Worm (Caenorhabditis elegans) whole organism, L4 larva: ENCODE data around the gene C10C6.13.

Experiments used
- F37D6.2 ChIP-seq: sonication (generic microtip); optimal IDR thresholded peaks from 2 replicates; lab custom pipeline; 2016; ENCODE audit warnings: mild to moderate bottlenecking, missing genetic modification characterization, missing compliant biosample characterization
- Y5F2A.4 ChIP-seq: fragments of 200-800 bp; sonication (Bioruptor generic); optimal IDR thresholded peaks from 2 replicates; lab custom pipeline; 2018; ENCODE audit warnings: mild to moderate bottlenecking, missing genetic modification characterization, missing compliant biosample characterization
- aha-1 ChIP-seq: fragments of 150-350 bp; peaks from one replicate; lab custom pipeline; 2014; ENCODE audit warnings: missing biosample characterization, missing genetic modification characterization
- ceh-32 ChIP-seq: sonication (generic microtip); optimal IDR thresholded peaks from 2 replicates; lab custom pipeline; 2016; ENCODE audit warnings: mild to moderate bottlenecking, missing genetic modification characterization, missing compliant biosample characterization; ENCODE audit not compliant: poor library complexity
- ceh-82 ChIP-seq: sonication (generic microtip); optimal IDR thresholded peaks from 2 replicates; lab custom pipeline; 2017; ENCODE audit warnings: missing biosample characterization, missing genetic modification characterization
- cey-2 ChIP-seq: sonication (generic microtip); optimal IDR thresholded peaks from 3 replicates; lab custom pipeline; 2017; ENCODE audit warnings: missing genetic modification characterization, mild to moderate bottlenecking, missing compliant biosample characterization, antibody characterized with exemption, borderline replicate concordance; ENCODE audit not compliant: insufficient read depth
- daf-16 ChIP-seq, 3 experiments: sonication (generic microtip); optimal IDR thresholded peaks; 2 replicates each; lab custom pipeline; 2016 to 2017; ENCODE audit warnings: missing genetic modification characterization in 3 of 3, missing genetic modification reagents in 3 of 3, mild to moderate bottlenecking in 2 of 3, missing compliant biosample characterization in 2 of 3, missing biosample characterization in 1 of 3, moderate library complexity in 1 of 3
- daf-8 ChIP-seq: fragments of 200-800 bp; sonication (Bioruptor generic); IDR thresholded peaks from 2 replicates; pipeline ENCODE4 v1.3.6; 2022; ENCODE audit warnings: missing genetic modification characterization, missing compliant biosample characterization
- dmd-6 ChIP-seq: fragments of 200-800 bp; sonication (Bioruptor generic); IDR thresholded peaks from 2 replicates; pipeline ENCODE4 v1.3.6; 2022; ENCODE audit warnings: missing genetic modification reagents, missing genetic modification characterization, missing compliant biosample characterization
- dmd-8 ChIP-seq: fragments of 200-800 bp; sonication (Bioruptor generic); IDR thresholded peaks from 2 replicates; pipeline ENCODE4 v1.3.6; 2022; ENCODE audit warnings: missing genetic modification characterization, missing compliant biosample characterization
- dmd-9 ChIP-seq: fragments of 200-800 bp; sonication (Bioruptor generic); IDR thresholded peaks from 2 replicates; pipeline ENCODE4 v1.3.6; 2022; ENCODE audit warnings: missing genetic modification reagents, missing genetic modification characterization, missing compliant biosample characterization
- duxl-1 ChIP-seq: sonication (generic microtip); optimal IDR thresholded peaks from 2 replicates; lab custom pipeline; 2016; ENCODE audit warnings: mild to moderate bottlenecking, missing genetic modification characterization, moderate library complexity, missing compliant biosample characterization; ENCODE audit not compliant: poor library complexity
- dve-1 ChIP-seq: sonication (generic microtip); optimal IDR thresholded peaks from 2 replicates; lab custom pipeline; 2017; ENCODE audit warnings: antibody characterized with exemption, mild to moderate bottlenecking, missing genetic modification characterization, missing compliant biosample characterization; ENCODE audit not compliant: insufficient read depth
- gei-8 ChIP-seq: fragments of 200-800 bp; sonication (Bioruptor generic); optimal IDR thresholded peaks from 2 replicates; lab custom pipeline; 2018; ENCODE audit warnings: mild to moderate bottlenecking, missing genetic modification characterization, missing compliant biosample characterization
- hlh-11 ChIP-seq: fragments of 200-800 bp; sonication (Bioruptor generic); optimal IDR thresholded peaks from 2 replicates; lab custom pipeline; 2018; ENCODE audit warnings: mild to moderate bottlenecking, missing genetic modification characterization, missing compliant biosample characterization
- hmg-1.1 ChIP-seq: fragments of 200-800 bp; sonication (Bioruptor generic); IDR thresholded peaks from 2 replicates; pipeline ENCODE4 v1.3.6; 2022; ENCODE audit warnings: missing genetic modification reagents, missing genetic modification characterization, missing compliant biosample characterization
- lin-1 ChIP-seq: fragments of 200-800 bp; sonication (Bioruptor generic); IDR thresholded peaks from 2 replicates; pipeline ENCODE4 v1.3.6; 2022; ENCODE audit warnings: missing genetic modification reagents, missing genetic modification characterization, missing compliant biosample characterization
- lin-15B ChIP-seq: fragments of 150-350 bp; sonication (generic microtip); optimal IDR thresholded peaks from 3 replicates; lab custom pipeline; 2014; ENCODE audit warnings: missing biosample characterization, missing genetic modification characterization
- madf-5 ChIP-seq, 2 experiments: fragments of 200-800 bp; sonication (Bioruptor generic); IDR thresholded peaks; 2 replicates each; pipeline ENCODE4 v1.3.6; 2022; ENCODE audit warnings: missing compliant biosample characterization in 2 of 2, missing genetic modification characterization in 2 of 2
- madf-9 ChIP-seq: fragments of 200-800 bp; sonication (Bioruptor generic); conservative IDR thresholded peaks from 2 replicates; pipeline ENCODE4 v1.3.6; 2022; ENCODE audit warnings: missing genetic modification reagents, missing genetic modification characterization, missing compliant biosample characterization
- mdl-1 ChIP-seq, 2 experiments: fragments of 150-350 bp in 1 of 2; sonication (generic microtip) in 1 of 2; optimal IDR thresholded peaks; 2 replicates each; lab custom pipeline; 2014 to 2017; ENCODE audit warnings: missing biosample characterization in 2 of 2, missing genetic modification characterization in 2 of 2
- mdt-29 ChIP-seq: fragments of 200-800 bp; sonication (Bioruptor generic); IDR thresholded peaks from 2 replicates; pipeline ENCODE4 v1.3.6; 2022; ENCODE audit warnings: missing genetic modification reagents, missing genetic modification characterization, missing compliant biosample characterization
- mep-1 ChIP-seq: fragments of 150-350 bp; sonication (generic microtip); optimal IDR thresholded peaks from 3 replicates; lab custom pipeline; 2014; ENCODE audit warnings: missing biosample characterization, missing genetic modification characterization
- mxl-3 ChIP-seq: fragments of 200-800 bp; sonication (Bioruptor generic); optimal IDR thresholded peaks from 2 replicates; lab custom pipeline; 2018; ENCODE audit warnings: mild to moderate bottlenecking, missing genetic modification characterization, missing compliant biosample characterization
- nhr-10 ChIP-seq: fragments of 150-350 bp; optimal IDR thresholded peaks from 2 replicates; lab custom pipeline; 2014; ENCODE audit warnings: missing biosample characterization, missing genetic modification characterization
- nhr-11 ChIP-seq: fragments of 150-350 bp; optimal IDR thresholded peaks from 2 replicates; lab custom pipeline; 2014; ENCODE audit warnings: missing biosample characterization, missing genetic modification characterization
- nhr-28 ChIP-seq: fragments of 150-350 bp; optimal IDR thresholded peaks from 2 replicates; lab custom pipeline; 2014; ENCODE audit warnings: missing biosample characterization, missing genetic modification characterization
- nhr-41 ChIP-seq: fragments of 200-800 bp; sonication (Bioruptor generic); IDR thresholded peaks from 2 replicates; pipeline ENCODE4 v1.3.6; 2022; ENCODE audit warnings: missing genetic modification reagents, missing genetic modification characterization, missing compliant biosample characterization
- pqm-1 ChIP-seq: sonication (generic microtip); optimal IDR thresholded peaks from 2 replicates; lab custom pipeline; 2017; ENCODE audit warnings: missing biosample characterization, missing genetic modification characterization
- rbr-2 ChIP-seq: sonication (generic microtip); optimal IDR thresholded peaks from 2 replicates; lab custom pipeline; 2016; ENCODE audit warnings: missing genotype, missing genetic modification characterization, missing compliant biosample characterization
- set-16 ChIP-seq: fragments of 200-800 bp; sonication (Bioruptor generic); IDR thresholded peaks from 2 replicates; pipeline ENCODE4 v1.3.6; 2022; ENCODE audit warnings: missing genetic modification reagents, missing genetic modification characterization, missing compliant biosample characterization
- skn-1 ChIP-seq: fragments of 150-350 bp; optimal IDR thresholded peaks from 2 replicates; lab custom pipeline; 2014; ENCODE audit warnings: missing biosample characterization, missing genetic modification characterization
- tra-1 ChIP-seq: fragments of 200-800 bp; sonication (Bioruptor generic); IDR thresholded peaks from 2 replicates; pipeline ENCODE4 v1.3.6; 2022; ENCODE audit warnings: missing genetic modification reagents, missing genetic modification characterization, missing compliant biosample characterization
- zag-1 ChIP-seq: fragments of 150-350 bp; optimal IDR thresholded peaks from 2 replicates; lab custom pipeline; 2014; ENCODE audit warnings: missing biosample characterization, missing genetic modification characterization
- zfp-2 ChIP-seq: sonication (generic microtip); optimal IDR thresholded peaks from 2 replicates; lab custom pipeline; 2016; ENCODE audit warnings: mild to moderate bottlenecking, missing genetic modification characterization, missing compliant biosample characterization
- zfp-3 ChIP-seq: fragments of 200-800 bp; sonication (Bioruptor generic); conservative IDR thresholded peaks from 2 replicates; pipeline ENCODE4 v1.3.6; 2022; ENCODE audit warnings: missing genetic modification reagents, missing genetic modification characterization, missing compliant biosample characterization
- zip-11 ChIP-seq: fragments of 200-800 bp; sonication (Bioruptor generic); IDR thresholded peaks from 2 replicates; pipeline ENCODE4 v1.3.6; 2022; ENCODE audit warnings: missing genetic modification characterization, missing compliant biosample characterization
- zip-2 ChIP-seq: fragments of 150-350 bp; optimal IDR thresholded peaks from 2 replicates; lab custom pipeline; 2014; ENCODE audit warnings: missing biosample characterization, missing genetic modification characterization
- ztf-7 ChIP-seq: fragments of 150-350 bp; optimal IDR thresholded peaks from 2 replicates; lab custom pipeline; 2014; ENCODE audit warnings: missing biosample characterization, missing genetic modification characterization

The C10C6.13 gene

ce11 chrIV:11469698-11470591 lies at the start of gene C10C6.13, which contains the start of gene wht-2:
C10C6.13 (minus strand) TSS chrIV:11469748.
wht-2 (plus strand) TSS chrIV:11470436.
- TF ChIP-seq zfp-3 (GFP tag; lab: Robert Waterston, UW) (no peak), nhr-11 (tag; lab: Kevin White, UChicago) (no peak), hlh-11 (tag; lab: Kevin White, UChicago) (no peak), nhr-28 (tag; lab: Kevin White, UChicago) (peak; percentile 81), gei-8 (no peak), ceh-82 (no peak), lin-1 (GFP tag; lab: Robert Waterston, UW) (no peak), dmd-6 (no peak), F37D6.2 (tag; lab: Kevin White, UChicago) (no peak), dmd-9 (no peak), duxl-1 (tag; lab: Kevin White, UChicago) (no peak), dmd-8 (no peak), dve-1 (tag; lab: Kevin White, UChicago) (peak; percentile 72), pqm-1 (tag; lab: Kevin White, UChicago) (peak; percentile 82), zfp-2 (tag; lab: Kevin White, UChicago) (no peak), tra-1 (GFP tag; lab: Robert Waterston, UW) (no peak), lin-15B (no peak), aha-1 (peak; percentile 58), mxl-3 (GFP tag; lab: Kevin White, UChicago) (no peak), cey-2 (tag; lab: Kevin White, UChicago) (no peak), nhr-41 (no peak), mep-1 (tag; lab: Kevin White, UChicago) (no peak), madf-5 (GFP tag; IDR thresholded peaks at IDR 0.05; lab: Robert Waterston, UW) (no peak), set-16 (GFP tag; lab: Robert Waterston, UW) (no peak), nhr-10 (tag; lab: Kevin White, UChicago) (no peak), daf-16 (GFP tag; optimal IDR thresholded peaks at IDR 0.05; lab: Kevin White, UChicago) (no peak), daf-16 (tag; optimal IDR thresholded peaks at IDR 0.05; lab: Kevin White, UChicago) (peak; percentile 95), hmg-1.1 (GFP tag; lab: Robert Waterston, UW) (no peak), ztf-7 (tag; lab: Kevin White, UChicago) (no peak), rbr-2 (tag; lab: Kevin White, UChicago) (no peak), zip-2 (tag; lab: Kevin White, UChicago) (no peak), madf-9 (GFP tag; lab: Robert Waterston, UW) (no peak)
- TF ChIP-seq, all 104 proteins: peak for 5

DNA sequence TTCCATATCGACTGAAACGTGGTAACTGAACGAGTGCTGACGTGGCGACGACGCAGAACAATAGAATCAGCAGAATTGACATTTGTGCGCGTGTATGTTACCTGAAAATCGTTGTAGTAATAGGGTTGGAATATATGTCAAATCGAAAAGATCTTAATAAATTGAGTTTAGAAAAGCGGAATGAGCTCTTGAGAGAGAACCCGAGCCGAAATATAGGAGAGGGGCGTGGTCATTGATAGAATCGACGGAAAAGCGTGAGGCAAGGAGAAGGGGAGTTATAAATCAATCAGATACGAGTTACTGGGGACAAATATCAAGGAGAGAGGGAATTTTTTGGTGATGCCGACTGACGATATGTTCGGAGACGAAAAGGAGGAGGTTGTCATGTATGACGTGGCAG lies 41.1 kb upstream of the C10C6.13 start, which contains the start of gene M04B2.6:
M04B2.6 (minus strand) TSS at position 101 of the 400 bp plus-strand sequence.
- no peak for TF ChIP-seq ceh-32 (tag; lab: Kevin White, UChicago)
- no peak for TF ChIP-seq Y5F2A.4 (GFP tag; lab: Kevin White, UChicago)
- no peak for TF ChIP-seq daf-8 (GFP tag; lab: Robert Waterston, UW)
- no peak for TF ChIP-seq nhr-10 (tag; lab: Kevin White, UChicago)
- no peak for TF ChIP-seq zag-1 (tag; lab: Kevin White, UChicago)
- TF ChIP-seq ztf-7 (tag; lab: Kevin White, UChicago): no peak
- TF ChIP-seq mdl-1 (tag; optimal IDR thresholded peaks at IDR 0.05; lab: Kevin White, UChicago): no peak
- TF ChIP-seq skn-1 (tag; lab: Kevin White, UChicago): no peak
- TF ChIP-seq mdt-29 (GFP tag; lab: Robert Waterston, UW): no peak
- TF ChIP-seq zip-11 (GFP tag; lab: Robert Waterston, UW): no peak
